Fruit fly (Drosophila melanogaster): Measurements from ENCODE around the gene CG7655.
A peak's percentile ranks its signal among the peaks of the same experiment; 100 is the strongest.

The CG7655 gene

dm6 chr3R:17686875-17687274 lies 4.4 kb downstream of the CG7655 start, which contains the start of gene CG31249 (continued):
- TF ChIP-seq cato (GFP tag; optimal IDR thresholded peaks at IDR 0.05; ENCODE audit: borderline replicate concordance) (no peak), CG33557 (GFP tag; optimal IDR thresholded peaks at IDR 0.05) (no peak), lilli (GFP tag; optimal IDR thresholded peaks at IDR 0.05) (peak; percentile 44), toy (GFP tag; IDR thresholded peaks at IDR 0.05) (no peak), en (GFP tag; optimal IDR thresholded peaks at IDR 0.05) (no peak), shn (GFP tag; optimal IDR thresholded peaks at IDR 0.05) (no peak), zen2 (GFP tag; IDR thresholded peaks at IDR 0.05; ENCODE audit: partially characterized antibody) (peak; percentile 73; the same call in 2 of the 3 replicates), CG9437 (GFP tag; optimal IDR thresholded peaks at IDR 0.05) (no peak), B-H2 (GFP tag; optimal IDR thresholded peaks at IDR 0.05) (peak; percentile 37), tin (GFP tag; optimal IDR thresholded peaks at IDR 0.05) (no peak), CG6254 (GFP tag; optimal IDR thresholded peaks at IDR 0.05) (no peak), CG15269 (tag; optimal IDR thresholded peaks at IDR 0.05) (no peak), knrl (GFP tag; IDR thresholded peaks at IDR 0.05; ENCODE audit: partially characterized antibody) (peak; percentile 53; the same call in 2 of the 3 replicates), Rfx (GFP tag; IDR thresholded peaks at IDR 0.05) (peak; percentile 29; the same call in 1 of the 2 replicates), zfh2 (GFP tag; optimal IDR thresholded peaks at IDR 0.05) (no peak), dpn (GFP tag; optimal IDR thresholded peaks at IDR 0.05) (peak in 1 of 2 experiments; percentile 37), pzg (GFP tag; optimal IDR thresholded peaks at IDR 0.05) (peak; percentile 57), Jarid2 (GFP tag; optimal IDR thresholded peaks at IDR 0.05) (no peak), CG5180 (GFP tag; optimal IDR thresholded peaks at IDR 0.05) (no peak), amos (GFP tag; IDR thresholded peaks at IDR 0.05; ENCODE audit: partially characterized antibody) (peak; percentile 78), cad (GFP tag; optimal IDR thresholded peaks at IDR 0.05) (no peak), CG12942 (GFP tag; optimal IDR thresholded peaks at IDR 0.05) (no peak), D (optimal IDR thresholded peaks at IDR 0.05) (no peak), D (GFP tag; optimal IDR thresholded peaks at IDR 0.05) (no peak), kay (GFP tag; optimal IDR thresholded peaks at IDR 0.05) (no peak), CG17612 (GFP tag; IDR thresholded peaks at IDR 0.05) (no peak), unpg (GFP tag; optimal IDR thresholded peaks at IDR 0.05) (no peak), CG14050 (GFP tag; IDR thresholded peaks at IDR 0.05) (no peak), Trl (optimal IDR thresholded peaks at IDR 0.05) (no peak), Trl (GFP tag; optimal IDR thresholded peaks at IDR 0.05) (no peak), TFAM (GFP tag; optimal IDR thresholded peaks at IDR 0.05) (no peak), Oli (tag; optimal IDR thresholded peaks at IDR 0.05) (no peak), CG11696 (GFP tag; IDR thresholded peaks at IDR 0.05) (no peak), CG2889 (GFP tag; IDR thresholded peaks at IDR 0.05) (no peak), CG9727 (GFP tag; optimal IDR thresholded peaks at IDR 0.05) (no peak), CG6175 (GFP tag; IDR thresholded peaks at IDR 0.05) (no peak), wek (GFP tag; optimal IDR thresholded peaks at IDR 0.05) (no peak), Eip74EF (GFP tag; optimal IDR thresholded peaks at IDR 0.05) (no peak), CG2116 (GFP tag; optimal IDR thresholded peaks at IDR 0.05) (peak; percentile 43), CG12744 (GFP tag; optimal IDR thresholded peaks at IDR 0.05) (no peak), fd3F (GFP tag; optimal IDR thresholded peaks at IDR 0.05) (no peak), Sox102F (GFP tag; optimal IDR thresholded peaks at IDR 0.05) (no peak), sc (optimal IDR thresholded peaks at IDR 0.05) (no peak), sc (GFP tag; optimal IDR thresholded peaks at IDR 0.05) (no peak), Max (GFP tag; optimal IDR thresholded peaks at IDR 0.05) (no peak), Deaf1 (tag; optimal IDR thresholded peaks at IDR 0.05) (no peak), Atf6 (GFP tag; IDR thresholded peaks at IDR 0.05) (no peak), HLH54F (GFP tag; optimal IDR thresholded peaks at IDR 0.05) (no peak), CG10565 (GFP tag; optimal IDR thresholded peaks at IDR 0.05) (no peak), NK7.1 (GFP tag; optimal IDR thresholded peaks at IDR 0.05) (no peak), CG30403 (GFP tag; optimal IDR thresholded peaks at IDR 0.05) (no peak), Dll (GFP tag; IDR thresholded peaks at IDR 0.05; ENCODE audit: partially characterized antibody) (peak; percentile 86)
